Worm (Caenorhabditis elegans): ENCODE results near the gene srbc-32.

DNA sequence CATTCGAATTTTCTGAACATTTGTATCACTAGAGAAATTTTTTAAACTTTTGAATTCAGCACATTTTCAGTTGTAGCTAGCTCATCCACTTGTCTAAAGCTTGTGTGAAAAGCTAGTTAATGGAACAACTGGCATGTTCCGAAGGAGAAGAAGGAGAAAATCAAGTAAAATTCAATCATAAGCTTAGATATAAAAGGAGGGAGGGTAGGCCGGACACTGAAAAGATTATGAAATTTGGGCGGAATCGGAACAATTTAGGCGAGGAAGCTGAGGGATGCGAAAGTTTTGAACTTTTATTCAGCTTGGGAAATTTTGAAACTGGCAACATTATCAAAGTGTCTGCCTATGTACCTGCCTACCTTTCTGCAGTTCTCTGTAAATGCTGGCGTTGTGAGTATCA lies 34.3 kb downstream of the srbc-32 start:
- TF ChIP-seq nhr-237 (tag; optimal IDR thresholded peaks at IDR 0.05) (no peak), elt-3 (tag; optimal IDR thresholded peaks at IDR 0.05) (no peak)

Data from whole organism, mixed stage, embryonic.